Worm (Caenorhabditis elegans) whole organism, young adult: Measurements from ENCODE around the gene Y7A5A.9.

Source experiments
- B0035.1 ChIP-seq: sonication (generic microtip); optimal IDR thresholded peaks from 2 replicates; lab custom pipeline; 2016; ENCODE audit warnings: missing genetic modification characterization, mild to moderate bottlenecking, missing compliant biosample characterization, missing genotype, missing genetic modification reagents
- B0336.3 ChIP-seq: fragments of 200-800 bp; sonication (Bioruptor generic); IDR thresholded peaks from 2 replicates; pipeline ENCODE4 v1.3.6; 2022; ENCODE audit warnings: missing genetic modification characterization, missing compliant biosample characterization
- C17E4.6 ChIP-seq: fragments of 200-800 bp; sonication (Bioruptor generic); IDR thresholded peaks from 2 replicates; pipeline ENCODE4 v1.3.6; 2022; ENCODE audit warnings: missing genetic modification reagents, missing genetic modification characterization, missing compliant biosample characterization
- F22D6.2 ChIP-seq: sonication (generic microtip); optimal IDR thresholded peaks from 2 replicates; lab custom pipeline; 2016; ENCODE audit warnings: mild to moderate bottlenecking, missing genetic modification characterization, missing compliant biosample characterization
- F23B12.7 ChIP-seq: sonication (generic microtip); optimal IDR thresholded peaks from 2 replicates; lab custom pipeline; 2017; ENCODE audit warnings: missing genetic modification characterization, mild to moderate bottlenecking, missing compliant biosample characterization, antibody characterized with exemption, moderate library complexity; ENCODE audit not compliant: insufficient read depth
- F37B4.10 ChIP-seq: fragments of 200-800 bp; sonication (Bioruptor generic); IDR thresholded peaks from 2 replicates; pipeline ENCODE4 v1.3.6; 2022; ENCODE audit warnings: missing genetic modification characterization, missing compliant biosample characterization
- F39B2.1 ChIP-seq: fragments of 200-800 bp; sonication (Bioruptor generic); IDR thresholded peaks from 2 replicates; pipeline ENCODE4 v1.3.6; 2022; ENCODE audit warnings: missing genetic modification reagents, missing genetic modification characterization, missing compliant biosample characterization
- K11D2.4 ChIP-seq: fragments of 200-800 bp; sonication (Bioruptor generic); IDR thresholded peaks from 2 replicates; pipeline ENCODE4 v1.3.6; 2022; ENCODE audit warnings: missing genetic modification reagents, missing genetic modification characterization, missing compliant biosample characterization
- T26A5.8 ChIP-seq: sonication (generic microtip); optimal IDR thresholded peaks from 2 replicates; lab custom pipeline; 2016; ENCODE audit warnings: missing genetic modification characterization, missing compliant biosample characterization
- Y67H2A.10 ChIP-seq: fragments of 200-800 bp; sonication (Bioruptor generic); conservative IDR thresholded peaks from 2 replicates; pipeline ENCODE4 v1.3.6; 2022; ENCODE audit warnings: missing genetic modification reagents, missing genetic modification characterization, missing compliant biosample characterization
- akir-1 ChIP-seq: fragments of 200-800 bp; sonication (Bioruptor generic); optimal IDR thresholded peaks from 2 replicates; lab custom pipeline; 2018; ENCODE audit warnings: mild to moderate bottlenecking, missing genetic modification characterization, moderate library complexity, missing compliant biosample characterization
- ama-1 ChIP-seq, 3 experiments: fragments of 150-350 bp in 1 of 3; sonication (generic microtip) in 2 of 3; optimal IDR thresholded peaks; 2 replicates each; lab custom pipeline; 2014 to 2018; ENCODE audit warnings: missing biosample characterization in 2 of 3, missing genetic modification characterization in 2 of 3, missing genetic modification reagents in 2 of 3
- attf-3 ChIP-seq: fragments of 200-800 bp; sonication (Bioruptor generic); conservative IDR thresholded peaks from 2 replicates; pipeline ENCODE4 v1.3.6; 2022; ENCODE audit warnings: missing genetic modification reagents, missing genetic modification characterization, missing compliant biosample characterization
- bed-1 ChIP-seq: fragments of 200-800 bp; sonication (Bioruptor generic); IDR thresholded peaks from 2 replicates; pipeline ENCODE4 v1.3.6; 2022; ENCODE audit warnings: missing genetic modification reagents, missing genetic modification characterization, missing compliant biosample characterization
- cebp-1 ChIP-seq, 2 experiments: fragments of 200-800 bp in 1 of 2; sonication (Bioruptor generic) in 1 of 2; sonication (generic microtip) in 1 of 2; IDR thresholded peaks in 1 of 2; optimal IDR thresholded peaks in 1 of 2; 2 replicates each; pipeline versions ENCODE4 v1.3.6 to Lab custom; 2017 to 2022; ENCODE audit warnings: missing compliant biosample characterization in 2 of 2, missing genetic modification characterization in 2 of 2, mild to moderate bottlenecking in 1 of 2, missing genetic modification reagents in 1 of 2, moderate library complexity in 1 of 2
- ceh-100 ChIP-seq: fragments of 200-800 bp; sonication (Bioruptor generic); IDR thresholded peaks from 2 replicates; pipeline ENCODE4 v1.3.6; 2022; ENCODE audit warnings: missing genetic modification reagents, missing genetic modification characterization, missing compliant biosample characterization
- ceh-40 ChIP-seq: fragments of 200-800 bp; sonication (Bioruptor generic); IDR thresholded peaks from 2 replicates; pipeline ENCODE4 v1.3.6; 2022; ENCODE audit warnings: missing genetic modification characterization, missing compliant biosample characterization
- ceh-58 ChIP-seq: fragments of 200-800 bp; sonication (Bioruptor generic); IDR thresholded peaks from 2 replicates; pipeline ENCODE4 v1.3.6; 2022; ENCODE audit warnings: missing genetic modification characterization, missing compliant biosample characterization
- dox-1 ChIP-seq: fragments of 200-800 bp; sonication (Bioruptor generic); IDR thresholded peaks from 2 replicates; pipeline ENCODE4 v1.3.6; 2022; ENCODE audit warnings: missing genetic modification reagents, missing genetic modification characterization, missing compliant biosample characterization
- dpl-1 ChIP-seq: fragments of 150-350 bp; optimal IDR thresholded peaks from 2 replicates; lab custom pipeline; 2014; ENCODE audit warnings: missing biosample characterization, missing genetic modification reagents, missing genetic modification characterization
- efl-1 ChIP-seq: fragments of 150-350 bp; optimal IDR thresholded peaks from 2 replicates; lab custom pipeline; 2014; ENCODE audit warnings: missing biosample characterization, missing genetic modification reagents, missing genetic modification characterization
- egl-18 ChIP-seq: fragments of 200-800 bp; sonication (Bioruptor generic); IDR thresholded peaks from 2 replicates; pipeline ENCODE4 v1.3.6; 2022; ENCODE audit warnings: missing genetic modification reagents, missing genetic modification characterization, missing compliant biosample characterization
- egl-44 ChIP-seq: fragments of 200-800 bp; sonication (Bioruptor generic); IDR thresholded peaks from 2 replicates; pipeline ENCODE4 v1.3.6; 2022; ENCODE audit warnings: missing genetic modification reagents, missing genetic modification characterization, missing compliant biosample characterization
- egrh-3 ChIP-seq: fragments of 200-800 bp; sonication (Bioruptor generic); IDR thresholded peaks from 2 replicates; pipeline ENCODE4 v1.3.6; 2022; ENCODE audit warnings: missing genetic modification reagents, missing genetic modification characterization, missing compliant biosample characterization
- ets-4 ChIP-seq: fragments of 200-800 bp; sonication (Bioruptor generic); optimal IDR thresholded peaks from 2 replicates; lab custom pipeline; 2018; ENCODE audit warnings: mild to moderate bottlenecking, missing genetic modification characterization, missing compliant biosample characterization
- gei-17 ChIP-seq: fragments of 200-800 bp; sonication (Bioruptor generic); optimal IDR thresholded peaks from 2 replicates; lab custom pipeline; 2018; ENCODE audit warnings: mild to moderate bottlenecking, missing genetic modification characterization, missing compliant biosample characterization
- hmg-1.2 ChIP-seq: fragments of 200-800 bp; sonication (Bioruptor generic); IDR thresholded peaks from 2 replicates; pipeline ENCODE4 v1.3.6; 2022; ENCODE audit warnings: missing genetic modification reagents, missing genetic modification characterization, missing compliant biosample characterization
- hmg-20 ChIP-seq: fragments of 200-800 bp; sonication (Bioruptor generic); IDR thresholded peaks from 2 replicates; pipeline ENCODE4 v1.3.6; 2022; ENCODE audit warnings: missing genetic modification reagents, missing genetic modification characterization, missing compliant biosample characterization
- let-526 ChIP-seq: fragments of 200-800 bp; sonication (Bioruptor generic); IDR thresholded peaks from 2 replicates; pipeline ENCODE4 v1.3.6; 2022; ENCODE audit warnings: missing genetic modification reagents, missing genetic modification characterization, missing compliant biosample characterization
- let-607 ChIP-seq, 2 experiments: fragments of 200-800 bp in 1 of 2; sonication (Bioruptor generic) in 1 of 2; sonication (generic microtip) in 1 of 2; optimal IDR thresholded peaks; 2 replicates each; lab custom pipeline; 2016 to 2018; ENCODE audit warnings: mild to moderate bottlenecking in 2 of 2, missing compliant biosample characterization in 2 of 2, missing genetic modification characterization in 2 of 2, moderate library complexity in 2 of 2, missing genotype in 1 of 2
- lin-26 ChIP-seq: fragments of 200-800 bp; sonication (Bioruptor generic); IDR thresholded peaks from 2 replicates; pipeline ENCODE4 v1.3.6; 2022; ENCODE audit warnings: missing genetic modification reagents, missing genetic modification characterization, missing compliant biosample characterization
- lir-1 ChIP-seq: fragments of 200-800 bp; sonication (Bioruptor generic); conservative IDR thresholded peaks from 2 replicates; pipeline ENCODE4 v1.3.6; 2022; ENCODE audit warnings: missing genetic modification reagents, missing genetic modification characterization, missing compliant biosample characterization
- lsl-1 ChIP-seq: fragments of 200-800 bp; sonication (Bioruptor generic); optimal IDR thresholded peaks from 2 replicates; lab custom pipeline; 2018; ENCODE audit warnings: mild to moderate bottlenecking, missing genetic modification characterization, moderate library complexity, missing compliant biosample characterization
- lsy-27 ChIP-seq: sonication (generic microtip); optimal IDR thresholded peaks from 2 replicates; lab custom pipeline; 2017; ENCODE audit warnings: missing genetic modification characterization, mild to moderate bottlenecking, missing compliant biosample characterization, antibody characterized with exemption, missing genotype, borderline replicate concordance; ENCODE audit not compliant: insufficient read depth
- nfya-1 ChIP-seq: sonication (generic microtip); optimal IDR thresholded peaks from 2 replicates; lab custom pipeline; 2017; ENCODE audit warnings: antibody characterized with exemption, missing compliant biosample characterization, missing genetic modification characterization, borderline replicate concordance; ENCODE audit not compliant: insufficient read depth
- nfya-2 ChIP-seq: fragments of 200-800 bp; sonication (Bioruptor generic); IDR thresholded peaks from 2 replicates; pipeline ENCODE4 v1.3.6; 2022; ENCODE audit warnings: missing genetic modification reagents, missing genetic modification characterization, missing compliant biosample characterization
- nhr-80 ChIP-seq: sonication (generic microtip); optimal IDR thresholded peaks from 2 replicates; lab custom pipeline; 2016; ENCODE audit warnings: missing genetic modification characterization, missing compliant biosample characterization
- rec-8 ChIP-seq, 2 experiments: sonication (generic microtip); optimal IDR thresholded peaks; 2 replicates each; lab custom pipeline; 2016; ENCODE audit warnings: mild to moderate bottlenecking in 2 of 2, missing genetic modification characterization in 2 of 2, missing genetic modification reagents in 2 of 2, missing genotype in 2 of 2, missing biosample characterization in 1 of 2, missing compliant biosample characterization in 1 of 2, moderate library complexity in 1 of 2
- rpc-1 ChIP-seq, 2 experiments: fragments of 150-350 bp in 1 of 2; sonication (generic microtip) in 1 of 2; optimal IDR thresholded peaks; 2 replicates each; lab custom pipeline; 2014 to 2018; ENCODE audit warnings: missing biosample characterization in 1 of 2, missing genetic modification characterization in 1 of 2, missing genetic modification reagents in 1 of 2, missing genotype in 1 of 2
- snpc-1.1 ChIP-seq: sonication (generic microtip); optimal IDR thresholded peaks from 2 replicates; lab custom pipeline; 2017; ENCODE audit warnings: missing genetic modification characterization, mild to moderate bottlenecking, missing compliant biosample characterization, antibody characterized with exemption, moderate library complexity, missing genotype, missing genetic modification reagents; ENCODE audit not compliant: insufficient read depth
- tbx-9 ChIP-seq: sonication (generic microtip); optimal IDR thresholded peaks from 2 replicates; lab custom pipeline; 2016; ENCODE audit warnings: borderline replicate concordance, missing genetic modification characterization, inconsistent platforms, missing compliant biosample characterization
- tlf-1 ChIP-seq: fragments of 200-800 bp; sonication (Bioruptor generic); optimal IDR thresholded peaks from 2 replicates; lab custom pipeline; 2018; ENCODE audit warnings: mild to moderate bottlenecking, missing genetic modification characterization, missing compliant biosample characterization
- zim-3 ChIP-seq: sonication (generic microtip); optimal IDR thresholded peaks from 2 replicates; lab custom pipeline; 2017; ENCODE audit warnings: mild to moderate bottlenecking, missing genetic modification characterization, moderate library complexity, missing compliant biosample characterization
- ztf-18 ChIP-seq: sonication (generic microtip); optimal IDR thresholded peaks from 2 replicates; lab custom pipeline; 2016; ENCODE audit warnings: missing genotype, mild to moderate bottlenecking, missing genetic modification characterization, missing compliant biosample characterization
- ztf-26 ChIP-seq: sonication (generic microtip); optimal IDR thresholded peaks from 2 replicates; lab custom pipeline; 2017; ENCODE audit warnings: missing genetic modification characterization, missing compliant biosample characterization
- ztf-3 ChIP-seq: fragments of 200-800 bp; sonication (Bioruptor generic); optimal IDR thresholded peaks from 2 replicates; lab custom pipeline; 2018; ENCODE audit warnings: mild to moderate bottlenecking, missing genetic modification characterization, missing compliant biosample characterization

Y7A5A.9 gene

ce11 chrX:15849397-15849935 lies 22.5 kb downstream of the Y7A5A.9 start, which contains the start of gene acl-1 (continued):
- TF ChIP-seq dpl-1: no peak
- peak in 1 of 2 experiments; percentile 76 for TF ChIP-seq let-607 (tag; optimal IDR thresholded peaks at IDR 0.05; lab: Kevin White, UChicago)
- TF ChIP-seq cebp-1 (GFP tag; IDR thresholded peaks at IDR 0.05; lab: Robert Waterston, UW): no peak
- peak; percentile 55 for TF ChIP-seq cebp-1 (tag; optimal IDR thresholded peaks at IDR 0.05; lab: Kevin White, UChicago)
- no peak for TF ChIP-seq zim-3 (tag; lab: Kevin White, UChicago)
- 0 out of 2 replicates have a peak, but pooled peaks have one; percentile 29 for TF ChIP-seq B0336.3 (GFP tag; lab: Robert Waterston, UW)
- no peak for TF ChIP-seq ztf-3
- TF ChIP-seq F39B2.1: no peak
- no peak for TF ChIP-seq lir-1
- no peak for TF ChIP-seq nfya-2
- TF ChIP-seq rpc-1 (optimal IDR thresholded peaks at IDR 0.05; lab: Kevin White, UChicago): no peak
- TF ChIP-seq rpc-1 (tag; optimal IDR thresholded peaks at IDR 0.05; lab: Kevin White, UChicago): no peak
- no peak for TF ChIP-seq T26A5.8 (tag; lab: Kevin White, UChicago)
- TF ChIP-seq gei-17 (GFP tag; lab: Kevin White, UChicago): peak; percentile 21
- TF ChIP-seq C17E4.6: no peak
- TF ChIP-seq ceh-58 (GFP tag; lab: Robert Waterston, UW): no peak
- TF ChIP-seq ama-1 (optimal IDR thresholded peaks at IDR 0.05; lab: Kevin White, UChicago): no peak
- TF ChIP-seq ama-1 (GFP tag; optimal IDR thresholded peaks at IDR 0.05; lab: Kevin White, UChicago): no peak
- TF ChIP-seq egrh-3: no peak
- no peak for TF ChIP-seq efl-1 (GFP tag; lab: Kevin White, UChicago)
- no peak for TF ChIP-seq egl-18 (GFP tag; lab: Robert Waterston, UW)
- TF ChIP-seq F37B4.10: no peak
- no peak for TF ChIP-seq tbx-9
- 0 out of 2 replicates have a peak, but pooled peaks have one; percentile 51 for TF ChIP-seq K11D2.4
- TF ChIP-seq lin-26: no peak
- TF ChIP-seq B0035.1 (tag; lab: Kevin White, UChicago): no peak
- TF ChIP-seq lsy-27 (tag; lab: Kevin White, UChicago): no peak
- TF ChIP-seq dox-1 (GFP tag; lab: Robert Waterston, UW): peak; percentile 15; the same call in 1 of the 2 replicates
- no peak for TF ChIP-seq tlf-1
- no peak for TF ChIP-seq bed-1
- no peak for TF ChIP-seq F22D6.2 (tag; lab: Kevin White, UChicago)
- TF ChIP-seq attf-3 (GFP tag; lab: Robert Waterston, UW): peak; percentile 97
- no peak for TF ChIP-seq akir-1
- no peak for TF ChIP-seq hmg-20 (GFP tag; lab: Robert Waterston, UW)
- TF ChIP-seq ceh-40: no peak
- no peak for TF ChIP-seq ets-4 (GFP tag; lab: Kevin White, UChicago)
- TF ChIP-seq nfya-1 (tag; lab: Kevin White, UChicago): no peak
- no peak for TF ChIP-seq nhr-80 (tag; lab: Kevin White, UChicago)
- TF ChIP-seq lsl-1: no peak
- TF ChIP-seq F23B12.7 (tag; lab: Kevin White, UChicago): no peak
- no peak for TF ChIP-seq ztf-18 (tag; lab: Kevin White, UChicago)
- no peak for TF ChIP-seq ztf-26 (tag; lab: Kevin White, UChicago)
- TF ChIP-seq rec-8 (tag; optimal IDR thresholded peaks at IDR 0.05; lab: Kevin White, UChicago): no peak
- TF ChIP-seq Y67H2A.10 (GFP tag; lab: Robert Waterston, UW): no peak
- peak; percentile 26 for TF ChIP-seq snpc-1.1 (tag; lab: Kevin White, UChicago)
- TF ChIP-seq let-526: no peak
- TF ChIP-seq hmg-1.2 (GFP tag; lab: Robert Waterston, UW): peak; percentile 45
- no peak for TF ChIP-seq egl-44
- no peak for TF ChIP-seq ceh-100 (GFP tag; lab: Robert Waterston, UW)
